Worm (Caenorhabditis elegans): ENCODE data around the gene T12D8.10.

The T12D8.10 gene

ce11 chrIII:13622268-13622667, 19.9 kb downstream of the T12D8.10 start, which contains the start of gene hip-1 (continued):
- TF ChIP-seq nhr-129 (tag; optimal IDR thresholded peaks at IDR 0.05) (no peak), unc-39 (tag; optimal IDR thresholded peaks at IDR 0.05) (no peak), lsy-2 (tag; optimal IDR thresholded peaks at IDR 0.05) (peak; percentile 18 to 69), sma-9 (GFP tag; optimal IDR thresholded peaks at IDR 0.05) (peak; percentile 19), sma-9 (tag; optimal IDR thresholded peaks at IDR 0.05) (no peak), blmp-1 (tag; optimal IDR thresholded peaks at IDR 0.05; ENCODE audit: insufficient read depth) (no peak)

DNA sequence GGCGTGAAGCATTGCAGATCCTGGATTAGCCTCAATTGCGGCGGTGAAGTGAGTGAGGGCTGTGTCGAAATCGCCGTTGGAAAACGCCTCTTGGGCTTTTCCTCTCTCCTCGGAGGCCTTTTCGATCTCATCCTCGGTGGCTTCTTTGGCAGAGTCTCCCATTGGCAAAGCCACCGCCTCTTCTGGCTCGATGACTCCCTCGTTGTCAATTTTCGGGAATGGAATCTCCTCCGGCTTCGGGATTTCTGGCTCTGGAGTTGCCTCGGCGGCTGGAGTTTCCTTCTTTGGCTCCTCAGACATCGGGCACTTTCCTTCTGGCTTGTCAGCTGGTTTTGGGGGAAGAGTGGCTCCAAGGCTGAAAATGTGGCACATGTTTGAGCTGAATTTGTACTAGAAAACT, 20.4 kb downstream of the T12D8.10 start:
- TF ChIP-seq egl-27 (tag; optimal IDR thresholded peaks at IDR 0.05) (no peak), ztf-11 (tag; optimal IDR thresholded peaks at IDR 0.05) (no peak), mdl-1 (tag; optimal IDR thresholded peaks at IDR 0.05) (no peak), ceh-82 (tag; optimal IDR thresholded peaks at IDR 0.05) (no peak), R02D3.7 (tag; optimal IDR thresholded peaks at IDR 0.05) (no peak)

DNA sequence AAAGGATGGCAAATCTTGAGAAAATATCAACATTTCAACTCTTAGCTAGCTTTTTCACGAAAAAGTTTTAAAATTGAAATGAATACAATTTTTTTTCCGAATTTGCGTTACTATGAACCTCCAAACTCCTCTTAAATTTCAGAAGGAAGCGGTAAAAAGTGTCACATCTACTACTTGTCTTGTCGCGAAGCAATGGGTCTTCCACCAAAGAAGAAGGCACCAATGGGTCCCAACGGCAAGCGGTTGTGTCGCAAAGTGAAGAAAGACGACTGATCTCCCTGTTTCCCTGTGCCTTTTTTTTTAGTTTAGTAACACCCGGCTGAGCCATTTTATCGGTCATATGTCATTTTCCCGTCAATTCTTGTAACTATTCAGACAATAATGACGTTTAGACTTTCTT, 21.1 kb downstream of the T12D8.10 start:
- TF ChIP-seq lsy-2 (tag; optimal IDR thresholded peaks at IDR 0.05) (no peak), snpc-4 (tag; optimal IDR thresholded peaks at IDR 0.05) (no peak), nhr-237 (tag; optimal IDR thresholded peaks at IDR 0.05) (no peak), mab-5 (tag; optimal IDR thresholded peaks at IDR 0.05) (no peak), ztf-4 (tag; optimal IDR thresholded peaks at IDR 0.05) (no peak), C34F6.9 (tag; optimal IDR thresholded peaks at IDR 0.05) (no peak), fos-1 (tag; optimal IDR thresholded peaks at IDR 0.05) (no peak), R02D3.7 (tag; optimal IDR thresholded peaks at IDR 0.05) (no peak), mbf-1 (tag; optimal IDR thresholded peaks at IDR 0.05) (no peak), nhr-23 (tag; optimal IDR thresholded peaks at IDR 0.05) (no peak), egl-27 (tag; optimal IDR thresholded peaks at IDR 0.05) (no peak), nhr-11 (tag; optimal IDR thresholded peaks at IDR 0.05) (no peak), nhr-25 (tag; optimal IDR thresholded peaks at IDR 0.05) (no peak), elt-3 (tag; optimal IDR thresholded peaks at IDR 0.05) (no peak), nhr-6 (tag; optimal IDR thresholded peaks at IDR 0.05) (no peak), ceh-16 (tag; optimal IDR thresholded peaks at IDR 0.05) (no peak), aly-2 (tag; optimal IDR thresholded peaks at IDR 0.05) (no peak), nhr-129 (tag; optimal IDR thresholded peaks at IDR 0.05) (no peak), sma-3 (GFP tag; optimal IDR thresholded peaks at IDR 0.05) (no peak)

- no peak for TF ChIP-seq dmd-4 (tag; optimal IDR thresholded peaks at IDR 0.05)
- peak; percentile 67 for TF ChIP-seq nhr-129 (tag; optimal IDR thresholded peaks at IDR 0.05)
- peak in 1 of 2 experiments; percentile 3 for TF ChIP-seq lsy-2 (tag; optimal IDR thresholded peaks at IDR 0.05)
- TF ChIP-seq F13H6.1 (tag; optimal IDR thresholded peaks at IDR 0.05) = peak; percentile 67
- TF ChIP-seq sma-9 (GFP tag; optimal IDR thresholded peaks at IDR 0.05) = peak; percentile 43
- TF ChIP-seq sma-9 (tag; optimal IDR thresholded peaks at IDR 0.05) = no peak
- TF ChIP-seq egl-27 (tag; optimal IDR thresholded peaks at IDR 0.05) = no peak
These were observed 25.3 kb downstream of the T12D8.10 start, which contains the start of gene T12D8.9 for ce11 chrIII:13616793-13617192. Gene T12D8.9 (plus strand): TSS chrIII:13617104.

ce11 chrIII:13615530-13615929, 26.6 kb downstream of the T12D8.10 start:
- TF ChIP-seq elt-3 (tag; optimal IDR thresholded peaks at IDR 0.05) (no peak), sma-3 (GFP tag; optimal IDR thresholded peaks at IDR 0.05) (no peak), nhr-10 (tag; optimal IDR thresholded peaks at IDR 0.05) (no peak), R02D3.7 (tag; optimal IDR thresholded peaks at IDR 0.05) (no peak), fos-1 (tag; optimal IDR thresholded peaks at IDR 0.05) (no peak)

- no peak for TF ChIP-seq ZK546.5 (tag; optimal IDR thresholded peaks at IDR 0.05)
- no peak for TF ChIP-seq nhr-6 (tag; optimal IDR thresholded peaks at IDR 0.05)
- TF ChIP-seq skn-1 (tag; optimal IDR thresholded peaks at IDR 0.05) = no peak
- TF ChIP-seq zag-1 (tag; optimal IDR thresholded peaks at IDR 0.05) = no peak
- no peak for TF ChIP-seq C34F6.9 (tag; optimal IDR thresholded peaks at IDR 0.05)
- no peak for TF ChIP-seq ztf-11 (tag; optimal IDR thresholded peaks at IDR 0.05)
These were observed 27.4 kb downstream of the T12D8.10 start for ce11 chrIII:13614751-13615150.

- TF ChIP-seq nhr-237 (tag; optimal IDR thresholded peaks at IDR 0.05) (no peak), dmd-4 (tag; optimal IDR thresholded peaks at IDR 0.05) (no peak), lin-39 (tag; optimal IDR thresholded peaks at IDR 0.05) (no peak), blmp-1 (tag; optimal IDR thresholded peaks at IDR 0.05; ENCODE audit: insufficient read depth) (no peak), skn-1 (tag; optimal IDR thresholded peaks at IDR 0.05) (no peak), C34F6.9 (tag; optimal IDR thresholded peaks at IDR 0.05) (no peak), fos-1 (tag; optimal IDR thresholded peaks at IDR 0.05) (no peak), nhr-6 (tag; optimal IDR thresholded peaks at IDR 0.05) (no peak), ztf-11 (tag; optimal IDR thresholded peaks at IDR 0.05) (no peak), nhr-77 (tag; optimal IDR thresholded peaks at IDR 0.05) (no peak), gmeb-1 (tag; optimal IDR thresholded peaks at IDR 0.05) (no peak), nhr-10 (tag; optimal IDR thresholded peaks at IDR 0.05) (no peak), Y55F3AM.14 (GFP tag; optimal IDR thresholded peaks at IDR 0.05) (no peak)
These were observed 27.9 kb downstream of the T12D8.10 start for ce11 chrIII:13614206-13614605.
